Worm (Caenorhabditis elegans): ENCODE results near the gene clc-22.
A peak's percentile ranks its signal among the peaks of the same experiment; 100 is the strongest.

clc-22 gene

DNA sequence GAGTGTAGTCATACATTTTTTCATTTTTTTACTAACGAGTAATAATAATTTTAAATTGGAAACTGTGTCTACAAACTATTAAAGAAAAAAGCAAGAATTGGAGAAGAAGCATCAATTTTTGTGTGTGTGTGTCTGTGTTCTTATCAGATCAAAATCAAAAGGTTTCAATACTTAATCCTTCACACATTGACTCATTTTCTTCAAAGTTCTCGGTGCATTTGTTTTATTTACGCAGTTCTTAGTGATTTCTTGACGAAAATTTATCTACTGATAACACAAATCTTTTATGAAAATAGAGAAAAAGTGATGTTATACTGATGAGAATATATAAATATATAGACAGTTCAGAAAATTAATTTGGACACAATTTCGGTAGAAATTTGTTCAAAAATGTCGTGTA, at the start of gene clc-22:
Gene clc-22, minus strand, starts transcription at position 71 of the 400 bp plus-strand sequence.
- TF ChIP-seq hlh-8 (tag; optimal IDR thresholded peaks at IDR 0.05) (no peak), nhr-232 (tag; optimal IDR thresholded peaks at IDR 0.05) (no peak), ceh-22 (tag; optimal IDR thresholded peaks at IDR 0.05) (no peak), K02D7.2 (tag; optimal IDR thresholded peaks at IDR 0.05) (no peak)

ce11 chrII:4045396-4045795, 49.5 kb upstream of the clc-22 start, which contains the start of gene K07D4.2:
K07D4.2 (minus strand) TSS chrII:4045496.
- no peak for TF ChIP-seq hlh-8 (tag; optimal IDR thresholded peaks at IDR 0.05)
- no peak for TF ChIP-seq npax-4 (tag; optimal IDR thresholded peaks at IDR 0.05)
- TF ChIP-seq sox-2 (GFP tag; IDR thresholded peaks at IDR 0.05): no peak
- TF ChIP-seq hlh-6 (tag; optimal IDR thresholded peaks at IDR 0.05): no peak
- TF ChIP-seq ceh-9 (tag; optimal IDR thresholded peaks at IDR 0.05): no peak
- no peak for TF ChIP-seq elt-2 (tag; optimal IDR thresholded peaks at IDR 0.05)
- TF ChIP-seq syd-9 (tag; optimal IDR thresholded peaks at IDR 0.05): no peak
- TF ChIP-seq T23F11.4 (GFP tag; optimal IDR thresholded peaks at IDR 0.05): no peak
- no peak for TF ChIP-seq unc-3 (GFP tag; conservative IDR thresholded peaks at IDR 0.05)
- TF ChIP-seq unc-3 (tag; optimal IDR thresholded peaks at IDR 0.05): no peak
- no peak for TF ChIP-seq unc-55 (GFP tag; optimal IDR thresholded peaks at IDR 0.05)
- no peak for TF ChIP-seq pqm-1 (tag; optimal IDR thresholded peaks at IDR 0.05)
- TF ChIP-seq K09A11.1 (tag; optimal IDR thresholded peaks at IDR 0.05; ENCODE audit: insufficient read depth): no peak

ce11 chrII:4044349-4044748, 48.5 kb upstream of the clc-22 start, which contains the start of gene rpn-11:
rpn-11 (minus strand) TSS chrII:4044546.
- peak; percentile 44 for TF ChIP-seq ceh-31 (tag; optimal IDR thresholded peaks at IDR 0.05)
- TF ChIP-seq K09A11.1 (tag; optimal IDR thresholded peaks at IDR 0.05; ENCODE audit: insufficient read depth): no peak
- no peak for TF ChIP-seq ceh-19 (GFP tag; optimal IDR thresholded peaks at IDR 0.05)
- TF ChIP-seq sox-2 (GFP tag; IDR thresholded peaks at IDR 0.05): no peak
- TF ChIP-seq ceh-34 (tag; optimal IDR thresholded peaks at IDR 0.05): peak; percentile 36
- TF ChIP-seq F13H6.1 (tag; optimal IDR thresholded peaks at IDR 0.05): no peak
- TF ChIP-seq tbx-7 (tag; optimal IDR thresholded peaks at IDR 0.05): no peak
- no peak for TF ChIP-seq zip-5 (tag; optimal IDR thresholded peaks at IDR 0.05)
- no peak for TF ChIP-seq syd-9 (tag; optimal IDR thresholded peaks at IDR 0.05)
- TF ChIP-seq ceh-48 (tag; optimal IDR thresholded peaks at IDR 0.05): peak; percentile 18
- no peak for TF ChIP-seq sdc-2 (tag; optimal IDR thresholded peaks at IDR 0.05)
- no peak for TF ChIP-seq ceh-22 (tag; optimal IDR thresholded peaks at IDR 0.05)
- no peak for TF ChIP-seq nhr-11 (tag; optimal IDR thresholded peaks at IDR 0.05)
- no peak for TF ChIP-seq pqm-1 (tag; optimal IDR thresholded peaks at IDR 0.05)
- no peak for TF ChIP-seq hlh-8 (tag; optimal IDR thresholded peaks at IDR 0.05)
- no peak for TF ChIP-seq nhr-232 (tag; optimal IDR thresholded peaks at IDR 0.05)
- TF ChIP-seq ceh-18 (tag; optimal IDR thresholded peaks at IDR 0.05): peak; percentile 36
- peak; percentile 71 for TF ChIP-seq nfya-1 (tag; optimal IDR thresholded peaks at IDR 0.05)
- TF ChIP-seq pag-3 (tag; optimal IDR thresholded peaks at IDR 0.05; ENCODE audit: borderline replicate concordance): no peak
- TF ChIP-seq unc-3 (GFP tag; conservative IDR thresholded peaks at IDR 0.05): no peak
- no peak for TF ChIP-seq unc-3 (tag; optimal IDR thresholded peaks at IDR 0.05)
- no peak for TF ChIP-seq hlh-13 (GFP tag; optimal IDR thresholded peaks at IDR 0.05)
- TF ChIP-seq mec-3 (tag; optimal IDR thresholded peaks at IDR 0.05; ENCODE audit: borderline replicate concordance): no peak
- TF ChIP-seq lim-6 (tag; optimal IDR thresholded peaks at IDR 0.05): no peak
- TF ChIP-seq elt-2 (tag; optimal IDR thresholded peaks at IDR 0.05): peak; percentile 44
- no peak for TF ChIP-seq dve-1 (tag; optimal IDR thresholded peaks at IDR 0.05)
- TF ChIP-seq ceh-30 (tag; optimal IDR thresholded peaks at IDR 0.05): no peak
- no peak for TF ChIP-seq ztf-16 (tag; optimal IDR thresholded peaks at IDR 0.05)
- TF ChIP-seq pat-9 (tag; optimal IDR thresholded peaks at IDR 0.05): no peak
- no peak for TF ChIP-seq pros-1 (tag; optimal IDR thresholded peaks at IDR 0.05)
- no peak for TF ChIP-seq sox-4 (tag; optimal IDR thresholded peaks at IDR 0.05)
- peak; percentile 29 for TF ChIP-seq tbx-2 (tag; optimal IDR thresholded peaks at IDR 0.05)
- TF ChIP-seq elt-4 (tag; optimal IDR thresholded peaks at IDR 0.05): no peak
- no peak for TF ChIP-seq unc-55 (GFP tag; optimal IDR thresholded peaks at IDR 0.05)
- TF ChIP-seq hlh-30 (tag; optimal IDR thresholded peaks at IDR 0.05; ENCODE audit: insufficient read depth): peak; percentile 2
- no peak for TF ChIP-seq K02D7.2 (tag; optimal IDR thresholded peaks at IDR 0.05)
- no peak for TF ChIP-seq madf-2 (tag; optimal IDR thresholded peaks at IDR 0.05)
- peak; percentile 9 for TF ChIP-seq unc-42 (tag; optimal IDR thresholded peaks at IDR 0.05)
- peak; percentile 37 for TF ChIP-seq unc-86 (tag; optimal IDR thresholded peaks at IDR 0.05)
- no peak for TF ChIP-seq eyg-1 (tag; optimal IDR thresholded peaks at IDR 0.05)
- no peak for TF ChIP-seq Y22D7AL.16 (tag; optimal IDR thresholded peaks at IDR 0.05)
- peak; percentile 54 for TF ChIP-seq ref-2 (tag; optimal IDR thresholded peaks at IDR 0.05)
- TF ChIP-seq pax-1 (tag; optimal IDR thresholded peaks at IDR 0.05): peak; percentile 39
- no peak for TF ChIP-seq dmd-4 (tag; optimal IDR thresholded peaks at IDR 0.05; ENCODE audit: borderline replicate concordance)
